Worm (Caenorhabditis elegans) whole organism, young adult: ENCODE measurements around the gene uncp-18.

Experiments used
- B0336.3 ChIP-seq: fragments of 200-800 bp; sonication (Bioruptor generic); IDR thresholded peaks from 2 replicates; pipeline ENCODE4 v1.3.6; 2022; ENCODE audit warnings: missing genetic modification characterization, missing compliant biosample characterization
- C06A6.2 ChIP-seq: fragments of 200-800 bp; sonication (Bioruptor generic); conservative IDR thresholded peaks from 2 replicates; pipeline ENCODE4 v1.3.6; 2022; ENCODE audit warnings: missing genetic modification characterization, missing compliant biosample characterization
- F10E7.11 ChIP-seq: sonication (generic microtip); optimal IDR thresholded peaks from 2 replicates; lab custom pipeline; 2017; ENCODE audit warnings: mild to moderate bottlenecking, missing genetic modification characterization, moderate library complexity, missing compliant biosample characterization
- F22D6.2 ChIP-seq: sonication (generic microtip); optimal IDR thresholded peaks from 2 replicates; lab custom pipeline; 2016; ENCODE audit warnings: mild to moderate bottlenecking, missing genetic modification characterization, missing compliant biosample characterization
- F23B12.7 ChIP-seq: sonication (generic microtip); optimal IDR thresholded peaks from 2 replicates; lab custom pipeline; 2017; ENCODE audit warnings: missing genetic modification characterization, mild to moderate bottlenecking, missing compliant biosample characterization, antibody characterized with exemption, moderate library complexity; ENCODE audit not compliant: insufficient read depth
- F57A8.1 ChIP-seq: fragments of 200-800 bp; sonication (Bioruptor generic); optimal IDR thresholded peaks from 2 replicates; lab custom pipeline; 2018; ENCODE audit warnings: mild to moderate bottlenecking, missing genetic modification characterization, moderate library complexity, missing compliant biosample characterization
- T07F8.4 ChIP-seq: sonication (generic microtip); optimal IDR thresholded peaks from 2 replicates; lab custom pipeline; 2016; ENCODE audit warnings: mild to moderate bottlenecking, missing genetic modification characterization, moderate library complexity, missing compliant biosample characterization
- Y53F4B.3 ChIP-seq: fragments of 200-800 bp; sonication (Bioruptor generic); IDR thresholded peaks from 2 replicates; pipeline ENCODE4 v1.3.6; 2022; ENCODE audit warnings: missing genetic modification reagents, missing genetic modification characterization, missing compliant biosample characterization
- Y53G8AR.9 ChIP-seq: fragments of 200-800 bp; sonication (Bioruptor generic); conservative IDR thresholded peaks from 2 replicates; pipeline ENCODE4 v1.3.6; 2022; ENCODE audit warnings: missing genetic modification reagents, missing genetic modification characterization, missing compliant biosample characterization
- Y56A3A.18 ChIP-seq: fragments of 200-800 bp; sonication (Bioruptor generic); IDR thresholded peaks from 2 replicates; pipeline ENCODE4 v1.3.6; 2022; ENCODE audit warnings: missing genetic modification reagents, missing genetic modification characterization, missing compliant biosample characterization
- Y67H2A.10 ChIP-seq: fragments of 200-800 bp; sonication (Bioruptor generic); conservative IDR thresholded peaks from 2 replicates; pipeline ENCODE4 v1.3.6; 2022; ENCODE audit warnings: missing genetic modification reagents, missing genetic modification characterization, missing compliant biosample characterization
- Y79H2A.3 ChIP-seq: fragments of 200-800 bp; sonication (Bioruptor generic); conservative IDR thresholded peaks from 2 replicates; pipeline ENCODE4 v1.3.6; 2022; ENCODE audit warnings: missing genetic modification reagents, missing genetic modification characterization, missing compliant biosample characterization
- ama-1 ChIP-seq, 3 experiments: fragments of 150-350 bp in 1 of 3; sonication (generic microtip) in 2 of 3; optimal IDR thresholded peaks; 2 replicates each; lab custom pipeline; 2014 to 2018; ENCODE audit warnings: missing biosample characterization in 2 of 3, missing genetic modification characterization in 2 of 3, missing genetic modification reagents in 2 of 3
- aptf-3 ChIP-seq: fragments of 200-800 bp; sonication (Bioruptor generic); IDR thresholded peaks from 2 replicates; pipeline ENCODE4 v1.3.6; 2022; ENCODE audit warnings: missing genetic modification characterization, missing compliant biosample characterization
- attf-5 ChIP-seq: fragments of 200-800 bp; sonication (Bioruptor generic); optimal IDR thresholded peaks from 2 replicates; lab custom pipeline; 2018; ENCODE audit warnings: mild to moderate bottlenecking, missing genetic modification characterization, missing compliant biosample characterization
- attf-6 ChIP-seq: fragments of 200-800 bp; sonication (Bioruptor generic); IDR thresholded peaks from 2 replicates; pipeline ENCODE4 v1.3.6; 2022; ENCODE audit warnings: missing genetic modification reagents, missing genetic modification characterization, missing compliant biosample characterization
- ceh-40 ChIP-seq: fragments of 200-800 bp; sonication (Bioruptor generic); IDR thresholded peaks from 2 replicates; pipeline ENCODE4 v1.3.6; 2022; ENCODE audit warnings: missing genetic modification characterization, missing compliant biosample characterization
- die-1 ChIP-seq: sonication (generic microtip); optimal IDR thresholded peaks from 2 replicates; lab custom pipeline; 2016; ENCODE audit warnings: missing genotype, mild to moderate bottlenecking, missing genetic modification characterization, missing compliant biosample characterization
- ets-4 ChIP-seq: fragments of 200-800 bp; sonication (Bioruptor generic); optimal IDR thresholded peaks from 2 replicates; lab custom pipeline; 2018; ENCODE audit warnings: mild to moderate bottlenecking, missing genetic modification characterization, missing compliant biosample characterization
- hlh-12 ChIP-seq: sonication (generic microtip); optimal IDR thresholded peaks from 2 replicates; lab custom pipeline; 2016; ENCODE audit warnings: missing genetic modification characterization, missing compliant biosample characterization
- hrde-1 ChIP-seq: sonication (generic microtip); optimal IDR thresholded peaks from 2 replicates; lab custom pipeline; 2016; ENCODE audit warnings: missing genetic modification characterization, mild to moderate bottlenecking, missing compliant biosample characterization, moderate library complexity, missing genotype, missing genetic modification reagents, borderline replicate concordance
- hsf-1 ChIP-seq: fragments of 200-800 bp; sonication (Bioruptor generic); IDR thresholded peaks from 2 replicates; pipeline ENCODE4 v1.3.6; 2022; ENCODE audit warnings: missing genetic modification reagents, missing genetic modification characterization, missing compliant biosample characterization
- let-526 ChIP-seq: fragments of 200-800 bp; sonication (Bioruptor generic); IDR thresholded peaks from 2 replicates; pipeline ENCODE4 v1.3.6; 2022; ENCODE audit warnings: missing genetic modification reagents, missing genetic modification characterization, missing compliant biosample characterization
- let-607 ChIP-seq, 2 experiments: fragments of 200-800 bp in 1 of 2; sonication (Bioruptor generic) in 1 of 2; sonication (generic microtip) in 1 of 2; optimal IDR thresholded peaks; 2 replicates each; lab custom pipeline; 2016 to 2018; ENCODE audit warnings: mild to moderate bottlenecking in 2 of 2, missing compliant biosample characterization in 2 of 2, missing genetic modification characterization in 2 of 2, moderate library complexity in 2 of 2, missing genotype in 1 of 2
- lin-26 ChIP-seq: fragments of 200-800 bp; sonication (Bioruptor generic); IDR thresholded peaks from 2 replicates; pipeline ENCODE4 v1.3.6; 2022; ENCODE audit warnings: missing genetic modification reagents, missing genetic modification characterization, missing compliant biosample characterization
- lin-54 ChIP-seq: fragments of 200-800 bp; sonication (Bioruptor generic); optimal IDR thresholded peaks from 2 replicates; lab custom pipeline; 2018; ENCODE audit warnings: mild to moderate bottlenecking, missing genetic modification characterization, missing compliant biosample characterization
- lir-1 ChIP-seq: fragments of 200-800 bp; sonication (Bioruptor generic); conservative IDR thresholded peaks from 2 replicates; pipeline ENCODE4 v1.3.6; 2022; ENCODE audit warnings: missing genetic modification reagents, missing genetic modification characterization, missing compliant biosample characterization
- madf-10 ChIP-seq: sonication (generic microtip); optimal IDR thresholded peaks from 2 replicates; lab custom pipeline; 2016; ENCODE audit warnings: mild to moderate bottlenecking, missing genetic modification characterization, missing compliant biosample characterization
- mcd-1 ChIP-seq: fragments of 200-800 bp; sonication (Bioruptor generic); IDR thresholded peaks from 2 replicates; pipeline ENCODE4 v1.3.6; 2022; ENCODE audit warnings: missing genetic modification reagents, missing genetic modification characterization, missing compliant biosample characterization
- nhr-179 ChIP-seq: sonication (generic microtip); optimal IDR thresholded peaks from 2 replicates; lab custom pipeline; 2016; ENCODE audit warnings: mild to moderate bottlenecking, missing genetic modification characterization, missing compliant biosample characterization
- nhr-80 ChIP-seq: sonication (generic microtip); optimal IDR thresholded peaks from 2 replicates; lab custom pipeline; 2016; ENCODE audit warnings: missing genetic modification characterization, missing compliant biosample characterization
- nhr-90 ChIP-seq: sonication (generic microtip); optimal IDR thresholded peaks from 2 replicates; lab custom pipeline; 2016; ENCODE audit warnings: missing genotype, mild to moderate bottlenecking, missing genetic modification characterization, missing compliant biosample characterization
- pha-4 ChIP-seq: fragments of 150-350 bp; sonication (generic microtip); optimal IDR thresholded peaks from 2 replicates; lab custom pipeline; 2014; ENCODE audit warnings: missing biosample characterization, missing genetic modification reagents, missing genetic modification characterization
- snpc-1.1 ChIP-seq: sonication (generic microtip); optimal IDR thresholded peaks from 2 replicates; lab custom pipeline; 2017; ENCODE audit warnings: missing genetic modification characterization, mild to moderate bottlenecking, missing compliant biosample characterization, antibody characterized with exemption, moderate library complexity, missing genotype, missing genetic modification reagents; ENCODE audit not compliant: insufficient read depth
- tbp1 ChIP-seq: fragments of 200-800 bp; sonication (Bioruptor generic); optimal IDR thresholded peaks from 2 replicates; lab custom pipeline; 2018; ENCODE audit warnings: mild to moderate bottlenecking, missing genetic modification characterization, missing compliant biosample characterization
- zim-3 ChIP-seq: sonication (generic microtip); optimal IDR thresholded peaks from 2 replicates; lab custom pipeline; 2017; ENCODE audit warnings: mild to moderate bottlenecking, missing genetic modification characterization, moderate library complexity, missing compliant biosample characterization
- ztf-28 ChIP-seq: fragments of 200-800 bp; sonication (Bioruptor generic); IDR thresholded peaks from 2 replicates; pipeline ENCODE4 v1.3.6; 2022; ENCODE audit warnings: missing genetic modification reagents, missing genetic modification characterization, missing compliant biosample characterization
- ztf-3 ChIP-seq: fragments of 200-800 bp; sonication (Bioruptor generic); optimal IDR thresholded peaks from 2 replicates; lab custom pipeline; 2018; ENCODE audit warnings: mild to moderate bottlenecking, missing genetic modification characterization, missing compliant biosample characterization

Gene uncp-18

DNA sequence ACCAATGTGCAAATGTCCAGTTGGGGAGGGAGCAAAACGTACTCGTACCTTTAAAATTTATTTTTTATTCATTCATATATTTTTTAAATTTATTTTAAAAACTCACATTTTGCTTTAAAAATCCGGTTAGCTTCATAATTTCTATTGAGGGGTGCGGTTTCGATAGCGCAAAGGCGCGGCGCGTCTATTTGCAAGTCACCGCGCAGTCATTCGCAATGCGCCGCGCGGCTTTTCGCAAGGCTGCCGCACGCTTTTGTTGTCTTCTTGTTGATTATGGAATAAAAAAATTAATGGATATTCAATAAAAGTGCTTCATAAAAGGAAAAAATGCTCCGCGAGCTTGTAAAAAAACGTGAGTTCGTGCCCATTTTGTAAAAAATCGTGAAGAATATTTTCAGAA lies at the start of gene uncp-18, which contains the start of gene ears-2 (continued):
- TF ChIP-seq attf-5 (GFP tag; lab: Kevin White, UChicago) (peak; percentile 98), nhr-90 (tag; lab: Kevin White, UChicago) (peak; percentile 68), hlh-12 (no peak), mcd-1 (peak; percentile 89), T07F8.4 (tag; lab: Kevin White, UChicago) (peak; percentile 74), F22D6.2 (tag; lab: Kevin White, UChicago) (peak; percentile 41), hrde-1 (peak; percentile 34), snpc-1.1 (tag; lab: Kevin White, UChicago) (peak; percentile 66), Y67H2A.10 (GFP tag; lab: Robert Waterston, UW) (peak; percentile 84), ets-4 (GFP tag; lab: Kevin White, UChicago) (no peak), Y79H2A.3 (GFP tag; lab: Robert Waterston, UW) (peak; percentile 71; the same call in 1 of the 2 replicates), Y56A3A.18 (GFP tag; lab: Robert Waterston, UW) (no peak), hsf-1 (GFP tag; lab: Robert Waterston, UW) (peak; percentile 65), ztf-28 (GFP tag; lab: Robert Waterston, UW) (peak; percentile 90), die-1 (peak; percentile 62), Y53G8AR.9 (GFP tag; lab: Robert Waterston, UW) (peak; percentile 88), attf-6 (GFP tag; lab: Robert Waterston, UW) (no peak), lin-54 (GFP tag; lab: Kevin White, UChicago) (peak; percentile 85), lir-1 (GFP tag; lab: Robert Waterston, UW) (peak; percentile 75), pha-4 (tag; lab: Kevin White, UChicago) (no peak)
- TF ChIP-seq, all 124 proteins: peak for 91

DNA sequence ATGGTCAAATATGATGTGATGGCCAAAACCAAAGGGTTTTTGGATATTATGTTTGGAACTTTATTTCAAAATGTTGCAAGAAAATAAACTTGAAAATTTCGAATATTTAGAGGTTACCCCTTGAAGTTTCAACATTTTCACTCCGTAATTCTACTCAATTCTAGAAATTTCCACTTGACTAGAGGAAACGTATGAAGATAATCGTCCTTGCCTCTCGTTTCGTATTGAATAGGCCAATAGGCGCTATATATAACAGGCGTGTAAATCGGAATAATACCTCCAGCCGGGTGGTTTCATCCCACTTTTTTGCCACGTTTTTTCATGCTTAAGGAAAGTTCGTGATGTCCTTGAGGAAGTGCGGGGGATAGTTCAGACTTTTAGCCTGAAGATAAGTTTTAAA lies 47.1 kb upstream of the uncp-18 start:
- TF ChIP-seq C06A6.2 (GFP tag; lab: Robert Waterston, UW), result no peak
- no peak for TF ChIP-seq lin-26 (GFP tag; lab: Robert Waterston, UW)
- no peak for TF ChIP-seq F22D6.2 (tag; lab: Kevin White, UChicago)
- TF ChIP-seq F10E7.11 (tag; lab: Kevin White, UChicago), result no peak
- TF ChIP-seq Y53F4B.3 (GFP tag; lab: Robert Waterston, UW), result no peak
- TF ChIP-seq F57A8.1 (GFP tag; lab: Kevin White, UChicago), result no peak
- TF ChIP-seq F23B12.7, result no peak
- TF ChIP-seq nhr-179 (tag; lab: Kevin White, UChicago), result no peak
- TF ChIP-seq madf-10 (tag; lab: Kevin White, UChicago), result no peak
- no peak for TF ChIP-seq tbp1 (GFP tag; lab: Kevin White, UChicago)
- TF ChIP-seq ceh-40 (GFP tag; lab: Robert Waterston, UW), result no peak
- TF ChIP-seq ztf-3, result no peak
- no peak for TF ChIP-seq let-607 (tag; optimal IDR thresholded peaks at IDR 0.05; lab: Kevin White, UChicago)
- TF ChIP-seq aptf-3 (GFP tag; lab: Robert Waterston, UW), result no peak
- no peak for TF ChIP-seq attf-6 (GFP tag; lab: Robert Waterston, UW)
- no peak for TF ChIP-seq let-526 (GFP tag; lab: Robert Waterston, UW)
- TF ChIP-seq mcd-1, result no peak

DNA sequence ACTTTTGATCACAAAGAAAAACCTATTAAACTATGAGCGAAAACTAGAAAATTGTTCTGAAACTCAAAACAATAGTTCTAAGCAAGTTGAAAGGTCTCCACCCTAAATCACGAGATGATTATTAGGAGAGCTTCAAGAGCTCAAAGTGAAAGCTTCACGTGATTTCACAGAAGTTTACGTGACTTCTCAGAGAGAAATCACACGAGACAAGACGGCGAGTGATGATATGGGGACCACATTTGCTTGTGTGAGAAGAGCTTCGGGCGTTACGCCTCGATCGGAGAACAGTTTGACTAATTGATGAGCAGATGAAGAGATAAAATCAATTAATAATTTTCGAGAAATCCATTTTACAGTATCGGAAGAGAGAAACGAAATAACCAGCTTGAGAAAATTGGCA lies 25.4 kb upstream of the uncp-18 start:
- TF ChIP-seq Y53G8AR.9 (GFP tag; lab: Robert Waterston, UW) (no peak), F23B12.7 (no peak), zim-3 (no peak), nhr-80 (tag; lab: Kevin White, UChicago) (no peak), ama-1 (optimal IDR thresholded peaks at IDR 0.05; lab: Kevin White, UChicago) (no peak), ama-1 (GFP tag; optimal IDR thresholded peaks at IDR 0.05; lab: Kevin White, UChicago) (no peak), mcd-1 (no peak), lin-26 (GFP tag; lab: Robert Waterston, UW) (no peak), attf-6 (GFP tag; lab: Robert Waterston, UW) (no peak), B0336.3 (no peak)
